Worm (Caenorhabditis elegans): ENCODE measurements around the gene ZC455.1.

ZC455.1 gene

ce11 chrV:12819155-12819554 is 45.8 kb downstream of the ZC455.1 start (continued):
- TF ChIP-seq Y53G8AR.9 (GFP tag; conservative IDR thresholded peaks at IDR 0.05) (no peak), tbx-9 (tag; optimal IDR thresholded peaks at IDR 0.05; ENCODE audit: borderline replicate concordance) (no peak), ztf-26 (tag; optimal IDR thresholded peaks at IDR 0.05) (no peak)

DNA sequence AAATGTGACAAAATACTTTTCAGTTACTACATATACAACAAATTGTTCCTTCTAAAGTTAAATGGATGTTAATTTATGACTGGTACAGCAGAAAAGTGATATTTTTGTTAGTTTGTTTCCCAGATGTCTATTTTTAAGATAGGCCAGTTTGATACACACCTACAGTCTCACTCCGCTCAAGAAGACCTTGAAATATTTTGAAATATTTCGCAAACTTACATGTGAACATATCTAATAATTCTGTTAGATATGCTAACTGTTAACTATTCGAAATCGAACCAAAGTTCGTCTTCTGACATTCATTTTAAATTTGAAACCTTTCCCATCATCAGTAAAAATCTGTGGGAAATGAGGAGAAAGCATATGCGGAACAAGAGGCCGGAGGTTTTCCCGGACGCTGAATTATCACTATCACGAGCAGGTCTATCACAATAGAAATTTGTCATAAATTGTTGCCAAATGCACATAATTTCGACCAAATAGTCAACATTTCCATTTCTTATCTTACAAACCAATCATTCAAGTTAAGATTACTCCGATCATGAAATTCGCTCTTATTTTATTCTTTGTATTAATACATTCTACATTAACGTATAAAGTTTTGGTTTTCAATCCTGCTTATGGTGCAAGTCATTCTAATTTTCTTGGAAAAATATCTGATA is 46.6 kb downstream of the ZC455.1 start, which contains the start of the genes ZC443.4 and ugt-18:
Gene ZC443.4 (minus strand): TSS at position 95 of the 662 bp plus-strand sequence.
Gene ugt-18 (plus strand): TSS at position 469 of the 662 bp plus-strand sequence.
- TF ChIP-seq hlh-26 (GFP tag; conservative IDR thresholded peaks at IDR 0.05) (no peak), nhr-80 (tag; optimal IDR thresholded peaks at IDR 0.05) (peak; percentile 5)

DNA sequence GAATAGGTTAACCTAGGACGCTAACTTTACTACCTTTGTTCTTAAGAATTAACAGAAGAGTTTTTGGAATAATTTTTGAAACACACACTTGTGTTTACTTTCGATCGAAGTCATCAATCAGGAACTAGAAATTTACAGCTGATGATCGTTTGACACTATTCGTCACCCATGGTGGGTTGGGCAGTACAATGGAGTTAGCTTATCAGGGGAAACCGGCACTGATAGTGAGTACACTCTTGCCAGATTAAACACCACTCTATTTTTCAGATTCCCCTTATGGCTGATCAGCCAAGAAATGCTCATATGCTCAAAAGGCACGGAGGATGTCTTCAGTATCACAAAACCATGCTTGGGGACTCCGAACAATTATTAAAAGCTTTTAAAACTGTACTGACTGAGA is 48.7 kb downstream of the ZC455.1 start:
- TF ChIP-seq lsl-1 (GFP tag; optimal IDR thresholded peaks at IDR 0.05): no peak
- TF ChIP-seq let-526 (GFP tag; IDR thresholded peaks at IDR 0.05): no peak
- TF ChIP-seq nhr-80 (tag; optimal IDR thresholded peaks at IDR 0.05): peak; percentile 46

DNA sequence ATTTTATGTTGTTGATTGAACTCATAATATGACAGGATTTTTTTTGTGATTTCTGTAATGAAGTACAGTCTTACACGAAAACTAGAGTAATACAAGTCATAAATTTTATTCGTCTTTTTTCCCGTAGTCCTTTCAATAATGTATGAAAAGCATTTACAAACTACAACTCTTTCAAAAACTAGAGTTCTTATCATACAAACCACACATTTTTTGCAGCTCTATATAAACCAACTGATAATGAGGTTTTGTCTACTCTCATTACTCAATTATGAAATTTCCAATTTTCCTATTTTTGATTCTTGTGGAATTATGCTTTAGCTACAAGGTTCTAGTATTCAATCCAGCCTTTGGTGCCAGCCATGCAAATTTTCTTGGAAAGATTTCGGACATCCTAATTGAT is 51.5 kb downstream of the ZC455.1 start, which contains the start of gene ugt-16:
Gene ugt-16 (plus strand): TSS at position 248 of the 400 bp plus-strand sequence.
- TF ChIP-seq tbx-9 (tag; optimal IDR thresholded peaks at IDR 0.05; ENCODE audit: borderline replicate concordance): no peak
- TF ChIP-seq B0035.1 (tag; optimal IDR thresholded peaks at IDR 0.05): no peak
- TF ChIP-seq hsf-1 (GFP tag; IDR thresholded peaks at IDR 0.05): no peak
- TF ChIP-seq ztf-6 (GFP tag; IDR thresholded peaks at IDR 0.05): no peak
- TF ChIP-seq pbrm-1 (GFP tag; IDR thresholded peaks at IDR 0.05): no peak
- no peak for TF ChIP-seq ceh-40 (GFP tag; IDR thresholded peaks at IDR 0.05)
- no peak for TF ChIP-seq repo-1 (tag; optimal IDR thresholded peaks at IDR 0.05)
- peak; percentile 51 for TF ChIP-seq nhr-80 (tag; optimal IDR thresholded peaks at IDR 0.05)

DNA sequence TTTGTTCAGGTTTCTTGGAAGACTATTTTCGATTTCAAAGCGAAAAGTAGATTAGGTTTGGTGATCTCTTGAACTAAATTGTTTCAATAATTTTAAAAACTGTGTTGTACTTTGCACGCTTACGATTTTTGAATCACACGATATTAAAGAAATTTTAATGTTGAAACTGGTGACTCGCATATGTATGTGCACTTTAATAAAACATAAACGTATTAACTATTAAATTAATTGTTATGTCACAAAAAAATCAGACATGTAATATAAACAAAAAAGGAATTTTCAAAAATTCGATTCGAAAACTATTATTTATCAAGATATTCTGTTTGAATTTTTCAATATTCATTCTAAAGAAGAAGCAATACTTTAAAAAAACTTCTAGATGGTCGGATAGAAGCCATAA is 53.9 kb downstream of the ZC455.1 start, which contains the start of gene ugt-15:
Gene ugt-15 (plus strand): TSS at position 301 of the 400 bp plus-strand sequence.
- TF ChIP-seq ztf-28 (GFP tag; IDR thresholded peaks at IDR 0.05) (no peak), nhr-80 (tag; optimal IDR thresholded peaks at IDR 0.05) (peak; percentile 18)

All from whole organism, young adult.